Worm (Caenorhabditis elegans): ENCODE results near the gene nhr-14.
A peak's percentile ranks its signal among the peaks of the same experiment; 100 is the strongest.

nhr-14 gene

ce11 chrX:8483951-8484350, 8.0 kb upstream of the nhr-14 start:
- TF ChIP-seq sdz-38 (tag; optimal IDR thresholded peaks at IDR 0.05) (no peak), efl-1 (GFP tag; optimal IDR thresholded peaks at IDR 0.05) (no peak), Y67H2A.10 (GFP tag; conservative IDR thresholded peaks at IDR 0.05) (no peak), F55B11.4 (tag; optimal IDR thresholded peaks at IDR 0.05; ENCODE audit: borderline replicate concordance, insufficient read depth) (no peak), madf-10 (tag; optimal IDR thresholded peaks at IDR 0.05) (no peak), hlh-26 (GFP tag; conservative IDR thresholded peaks at IDR 0.05) (no peak), sptf-2 (GFP tag; optimal IDR thresholded peaks at IDR 0.05) (no peak), dox-1 (GFP tag; IDR thresholded peaks at IDR 0.05) (no peak), nfya-2 (GFP tag; IDR thresholded peaks at IDR 0.05) (no peak), nhr-27 (tag; optimal IDR thresholded peaks at IDR 0.05) (no peak), ceh-27 (GFP tag; optimal IDR thresholded peaks at IDR 0.05) (no peak), cebp-1 (GFP tag; IDR thresholded peaks at IDR 0.05) (no peak), cebp-1 (tag; optimal IDR thresholded peaks at IDR 0.05) (no peak), nhr-120 (GFP tag; IDR thresholded peaks at IDR 0.05) (no peak), lin-40 (tag; optimal IDR thresholded peaks at IDR 0.05) (no peak), ztf-18 (tag; optimal IDR thresholded peaks at IDR 0.05) (no peak), madf-6 (GFP tag; IDR thresholded peaks at IDR 0.05) (no peak), F39B2.1 (GFP tag; IDR thresholded peaks at IDR 0.05) (no peak)

ce11 chrX:8481716-8482115, 5.7 kb upstream of the nhr-14 start:
- TF ChIP-seq ceh-58 (GFP tag; IDR thresholded peaks at IDR 0.05), result no peak
- TF ChIP-seq athp-1 (tag; optimal IDR thresholded peaks at IDR 0.05), result no peak
- no peak for TF ChIP-seq mes-4 (tag; optimal IDR thresholded peaks at IDR 0.05)
- no peak for TF ChIP-seq F37B4.10 (GFP tag; IDR thresholded peaks at IDR 0.05)
- no peak for TF ChIP-seq hrde-1 (tag; optimal IDR thresholded peaks at IDR 0.05; ENCODE audit: borderline replicate concordance)
- no peak for TF ChIP-seq gei-17 (GFP tag; optimal IDR thresholded peaks at IDR 0.05)
- TF ChIP-seq B0336.3 (GFP tag; IDR thresholded peaks at IDR 0.05), result no peak
- TF ChIP-seq ztf-26 (tag; optimal IDR thresholded peaks at IDR 0.05), result no peak
- TF ChIP-seq die-1 (tag; optimal IDR thresholded peaks at IDR 0.05), result no peak
- TF ChIP-seq ceh-27 (GFP tag; optimal IDR thresholded peaks at IDR 0.05), result no peak
- no peak for TF ChIP-seq pha-4 (tag; optimal IDR thresholded peaks at IDR 0.05)
- TF ChIP-seq tlf-1 (GFP tag; optimal IDR thresholded peaks at IDR 0.05), result no peak
- TF ChIP-seq nfya-2 (GFP tag; IDR thresholded peaks at IDR 0.05), result no peak
- no peak for TF ChIP-seq F33H1.4 (GFP tag; IDR thresholded peaks at IDR 0.05)

ce11 chrX:8479050-8479449, 3.1 kb upstream of the nhr-14 start:
- TF ChIP-seq him-1 (tag; optimal IDR thresholded peaks at IDR 0.05), result no peak
- no peak for TF ChIP-seq F37B4.10 (GFP tag; IDR thresholded peaks at IDR 0.05)
- TF ChIP-seq K12H6.12 (tag; optimal IDR thresholded peaks at IDR 0.05), result peak; percentile 2
- TF ChIP-seq ceh-91 (GFP tag; IDR thresholded peaks at IDR 0.05), result no peak
- no peak for TF ChIP-seq sea-2 (GFP tag; IDR thresholded peaks at IDR 0.05)
- no peak for TF ChIP-seq nfya-1 (tag; optimal IDR thresholded peaks at IDR 0.05; ENCODE audit: borderline replicate concordance, insufficient read depth)
- no peak for TF ChIP-seq B0019.2 (GFP tag; conservative IDR thresholded peaks at IDR 0.05)
- no peak for TF ChIP-seq lin-40 (tag; optimal IDR thresholded peaks at IDR 0.05)
- TF ChIP-seq madf-3 (GFP tag; IDR thresholded peaks at IDR 0.05), result peak; percentile 66; the same call in 1 of the 2 replicates
- no peak for TF ChIP-seq lin-54 (GFP tag; optimal IDR thresholded peaks at IDR 0.05)
